Worm (Caenorhabditis elegans) whole organism, early embryonic: ENCODE results near the gene Y53F4B.12.
A peak's percentile ranks its signal among the peaks of the same experiment; 100 is the strongest.
"Not testable (repeated sequence)": the region's sequence is repeated elsewhere in the genome, so short reads cannot be mapped to it uniquely, and the experiment has no call there.

Source experiments
- B0310.2 ChIP-seq: sonication (generic microtip); optimal IDR thresholded peaks from 2 replicates; lab custom pipeline; 2016; ENCODE audit warnings: mild to moderate bottlenecking, missing genetic modification characterization, missing compliant biosample characterization
- F13C5.2 ChIP-seq: sonication (generic microtip); optimal IDR thresholded peaks from 2 replicates; lab custom pipeline; 2017; ENCODE audit warnings: mild to moderate bottlenecking, missing genetic modification characterization, inconsistent platforms, missing compliant biosample characterization
- aly-1 ChIP-seq: sonication (generic microtip); optimal IDR thresholded peaks from 2 replicates; lab custom pipeline; 2016; ENCODE audit warnings: missing genetic modification characterization, missing compliant biosample characterization
- ama-1 ChIP-seq: fragments of 150-350 bp; optimal IDR thresholded peaks from 2 replicates; lab custom pipeline; 2014
- ceh-13 ChIP-seq: fragments of 200-800 bp; sonication (Bioruptor generic); optimal IDR thresholded peaks from 2 replicates; lab custom pipeline; 2018; ENCODE audit warnings: mild to moderate bottlenecking, missing genetic modification characterization, missing compliant biosample characterization
- ceh-36 ChIP-seq: sonication (generic microtip); optimal IDR thresholded peaks from 2 replicates; lab custom pipeline; 2016; ENCODE audit warnings: missing genetic modification characterization, inconsistent platforms, missing compliant biosample characterization
- ets-7 ChIP-seq: sonication (generic microtip); optimal IDR thresholded peaks from 2 replicates; lab custom pipeline; 2016; ENCODE audit warnings: missing genotype, missing genetic modification characterization, missing compliant biosample characterization
- flt-1 ChIP-seq: fragments of 200-800 bp; sonication (Bioruptor generic); IDR thresholded peaks from 2 replicates; pipeline ENCODE4 v1.3.6; 2022; ENCODE audit warnings: missing genetic modification characterization, missing compliant biosample characterization
- hmbx-1 ChIP-seq: sonication (generic microtip); optimal IDR thresholded peaks from 2 replicates; lab custom pipeline; 2016; ENCODE audit warnings: mild to moderate bottlenecking, missing genetic modification characterization, missing compliant biosample characterization
- hmg-4 ChIP-seq: fragments of 200-800 bp; sonication (Bioruptor generic); optimal IDR thresholded peaks from 2 replicates; lab custom pipeline; 2018; ENCODE audit warnings: mild to moderate bottlenecking, missing genetic modification characterization, missing compliant biosample characterization
- hnd-1 ChIP-seq: sonication (generic microtip); optimal IDR thresholded peaks from 2 replicates; lab custom pipeline; 2016; ENCODE audit warnings: missing genetic modification characterization, missing compliant biosample characterization
- pes-1 ChIP-seq: fragments of 200-800 bp; sonication (Bioruptor generic); IDR thresholded peaks from 2 replicates; pipeline ENCODE4 v1.3.6; 2022; ENCODE audit warnings: missing genetic modification reagents, missing genetic modification characterization, missing compliant biosample characterization
- scrt-1 ChIP-seq: fragments of 200-800 bp; sonication (Bioruptor generic); IDR thresholded peaks from 2 replicates; pipeline ENCODE4 v1.3.6; 2022; ENCODE audit warnings: missing genetic modification characterization, missing compliant biosample characterization
- sea-1 ChIP-seq: fragments of 200-800 bp; sonication (Bioruptor generic); conservative IDR thresholded peaks from 2 replicates; pipeline ENCODE4 v1.3.6; 2022; ENCODE audit warnings: missing genetic modification characterization, missing compliant biosample characterization
- tbx-11 ChIP-seq: fragments of 200-800 bp; sonication (Bioruptor generic); IDR thresholded peaks from 2 replicates; pipeline ENCODE4 v1.3.6; 2022; ENCODE audit warnings: missing genetic modification characterization, missing compliant biosample characterization
- tbx-37 ChIP-seq: fragments of 200-800 bp; sonication (Bioruptor generic); conservative IDR thresholded peaks from 2 replicates; pipeline ENCODE4 v1.3.6; 2022; ENCODE audit warnings: missing genetic modification reagents, missing genetic modification characterization, missing compliant biosample characterization
- tra-4 ChIP-seq: sonication (generic microtip); optimal IDR thresholded peaks from 2 replicates; lab custom pipeline; 2017; ENCODE audit warnings: missing genetic modification characterization, missing compliant biosample characterization

Gene Y53F4B.12

DNA sequence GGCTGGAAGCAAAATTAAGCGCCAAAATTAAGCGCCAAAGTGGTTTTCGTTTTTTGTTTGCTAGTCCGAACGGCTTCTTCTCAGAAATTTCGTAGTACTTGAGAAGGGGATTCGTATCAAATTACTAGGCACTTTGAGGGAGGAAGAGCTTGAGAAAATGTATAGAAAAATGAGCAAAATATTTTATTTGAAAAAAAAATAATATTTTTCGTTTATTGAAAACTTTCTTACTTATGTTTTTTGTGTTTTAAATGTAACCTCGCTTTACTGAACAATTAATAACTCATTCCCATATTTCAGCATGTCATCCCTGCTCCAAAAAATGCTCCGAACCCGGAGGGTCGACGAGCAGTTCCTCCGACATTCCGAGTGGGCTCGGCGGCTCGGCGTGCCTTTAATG is at the start of gene Y53F4B.12:
TSS of gene Y53F4B.12 (plus strand) at position 301 of the 400 bp plus-strand sequence.
- TF ChIP-seq hmbx-1 (tag; lab: Kevin White, UChicago) = no peak
- TF ChIP-seq ama-1 (lab: Kevin White, UChicago) = no peak
- no peak for TF ChIP-seq ceh-13 (GFP tag; lab: Kevin White, UChicago)
- TF ChIP-seq hmg-4 (GFP tag; lab: Kevin White, UChicago) = no peak
- no peak for TF ChIP-seq flt-1 (GFP tag; lab: Robert Waterston, UW)
- TF ChIP-seq hnd-1 (tag; lab: Kevin White, UChicago) = no peak
- no peak for TF ChIP-seq F13C5.2 (tag; lab: Kevin White, UChicago)
- TF ChIP-seq tbx-37 (GFP tag; lab: Robert Waterston, UW) = no peak

ce11 chrII:14969320-14969950 is 49.6 kb upstream of the Y53F4B.12 start, which contains the start of the genes pole-4, nsun-5 and metl-2:
Gene pole-4 (minus strand): TSS chrII:14969354.
Gene nsun-5 (plus strand): TSS chrII:14969617.
Gene metl-2 (plus strand): TSS chrII:14969900.
- TF ChIP-seq F13C5.2 (tag; lab: Kevin White, UChicago) (peak; percentile 5), hnd-1 (tag; lab: Kevin White, UChicago) (no peak)

- TF ChIP-seq ceh-13 (GFP tag; lab: Kevin White, UChicago) (no peak), hnd-1 (tag; lab: Kevin White, UChicago) (no peak), hmbx-1 (tag; lab: Kevin White, UChicago) (no peak), tra-4 (tag; lab: Kevin White, UChicago) (no peak), flt-1 (GFP tag; lab: Robert Waterston, UW) (no peak)
These were observed 35.1 kb upstream of the Y53F4B.12 start, which contains the start of gene Y53F4B.5 for ce11 chrII:14983909-14984308. Gene Y53F4B.5 (minus strand): TSS chrII:14984009.

DNA sequence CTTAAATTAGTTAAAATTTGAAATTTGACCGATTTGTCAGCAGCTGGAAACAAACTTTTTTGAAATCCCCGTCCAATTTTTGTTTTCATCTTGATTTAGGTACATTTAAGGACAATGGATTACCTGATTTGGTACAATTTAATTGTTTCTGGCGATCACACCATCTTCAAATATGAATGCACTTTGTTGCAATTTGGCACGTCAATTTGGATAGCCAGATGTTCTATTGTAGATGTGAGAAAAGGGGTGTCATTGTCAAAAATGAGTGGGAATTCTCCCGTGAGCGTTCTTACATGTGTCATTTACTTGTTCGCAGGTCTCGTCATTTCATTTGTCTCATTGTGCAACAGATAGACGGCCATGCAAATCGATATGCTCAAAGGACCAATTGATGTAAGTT is 30.9 kb upstream of the Y53F4B.12 start, which contains the start of gene Y53F4B.43:
TSS of gene Y53F4B.43 (plus strand) at position 301 of the 400 bp plus-strand sequence.
- TF ChIP-seq hnd-1 (tag; lab: Kevin White, UChicago); pes-1 (GFP tag; lab: Robert Waterston, UW); ama-1 (lab: Kevin White, UChicago): not testable (repeated sequence)

DNA sequence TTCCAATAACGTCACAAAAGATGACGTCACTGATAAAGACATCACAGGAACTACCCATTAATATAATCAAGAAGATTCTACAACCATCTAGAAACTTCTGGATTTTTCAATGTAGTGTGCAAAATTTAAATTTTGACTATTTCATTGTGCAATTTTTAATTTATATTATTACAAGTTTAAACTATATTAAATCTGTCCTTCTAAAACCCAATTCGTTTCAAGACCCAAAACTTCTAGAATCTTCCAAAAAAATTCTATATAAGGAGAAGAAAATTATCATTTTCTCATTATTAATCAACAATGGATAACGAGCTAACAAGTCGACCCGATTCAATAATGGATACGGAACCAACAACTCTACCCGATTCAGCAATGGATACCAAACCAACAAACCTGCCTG is 26.4 kb upstream of the Y53F4B.12 start, which contains the start of gene Y53F4B.7:
TSS of gene Y53F4B.7 (plus strand) at position 301 of the 400 bp plus-strand sequence.
- TF ChIP-seq scrt-1 (GFP tag; lab: Robert Waterston, UW); hnd-1 (tag; lab: Kevin White, UChicago); flt-1 (GFP tag; lab: Robert Waterston, UW): not testable (repeated sequence)

- TF ChIP-seq flt-1 (GFP tag; lab: Robert Waterston, UW) = no peak
- TF ChIP-seq hmbx-1 (tag; lab: Kevin White, UChicago) = no peak
- TF ChIP-seq ceh-13 (GFP tag; lab: Kevin White, UChicago) = no peak
- no peak for TF ChIP-seq tbx-11 (GFP tag; lab: Robert Waterston, UW)
- TF ChIP-seq tra-4 (tag; lab: Kevin White, UChicago) = no peak
- no peak for TF ChIP-seq aly-1 (tag; lab: Kevin White, UChicago)
- TF ChIP-seq ceh-36 (tag; lab: Kevin White, UChicago) = no peak
These were observed 15.6 kb upstream of the Y53F4B.12 start, which contains the start of gene Y53F4B.10 for ce11 chrII:15003410-15003809. Gene Y53F4B.10 (minus strand): TSS chrII:15003510.

ce11 chrII:15004538-15004937 is 14.5 kb upstream of the Y53F4B.12 start:
- TF ChIP-seq sea-1 (GFP tag; lab: Robert Waterston, UW) (no peak), scrt-1 (GFP tag; lab: Robert Waterston, UW) (no peak), aly-1 (tag; lab: Kevin White, UChicago) (no peak), tra-4 (tag; lab: Kevin White, UChicago) (no peak), pes-1 (GFP tag; lab: Robert Waterston, UW) (no peak), hmg-4 (GFP tag; lab: Kevin White, UChicago) (no peak), ceh-13 (GFP tag; lab: Kevin White, UChicago) (no peak), F13C5.2 (tag; lab: Kevin White, UChicago) (no peak), ets-7 (no peak), B0310.2 (no peak), tbx-37 (GFP tag; lab: Robert Waterston, UW) (no peak), hnd-1 (tag; lab: Kevin White, UChicago) (no peak)

DNA sequence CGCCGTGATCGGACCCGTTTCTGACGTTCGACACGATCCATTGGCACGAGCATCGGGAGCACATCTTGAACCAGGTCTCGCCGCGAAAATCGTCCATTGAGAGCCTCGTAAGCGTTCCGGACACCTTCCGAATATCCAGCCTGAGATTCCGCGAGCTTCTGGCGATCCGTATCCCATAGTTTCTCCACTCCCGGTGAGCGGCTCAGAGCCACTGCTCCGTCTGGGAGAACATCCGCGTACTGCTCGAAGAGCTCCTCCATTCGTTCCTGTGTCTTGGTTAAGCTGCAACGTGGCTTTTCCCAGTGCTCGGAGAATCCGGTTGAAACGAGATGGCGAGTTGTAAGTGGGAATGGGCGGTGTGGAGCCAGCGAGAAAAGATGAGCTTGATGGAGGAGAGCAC is 13.9 kb upstream of the Y53F4B.12 start:
- TF ChIP-seq tra-4 (tag; lab: Kevin White, UChicago) (no peak), ets-7 (no peak), ceh-13 (GFP tag; lab: Kevin White, UChicago) (no peak), B0310.2 (no peak), ama-1 (lab: Kevin White, UChicago) (no peak), hmg-4 (GFP tag; lab: Kevin White, UChicago) (no peak), tbx-37 (GFP tag; lab: Robert Waterston, UW) (no peak), flt-1 (GFP tag; lab: Robert Waterston, UW) (no peak), tbx-11 (GFP tag; lab: Robert Waterston, UW) (no peak), pes-1 (GFP tag; lab: Robert Waterston, UW) (no peak), ceh-36 (tag; lab: Kevin White, UChicago) (no peak), sea-1 (GFP tag; lab: Robert Waterston, UW) (no peak), F13C5.2 (tag; lab: Kevin White, UChicago) (no peak), hmbx-1 (tag; lab: Kevin White, UChicago) (no peak), scrt-1 (GFP tag; lab: Robert Waterston, UW) (no peak), aly-1 (tag; lab: Kevin White, UChicago) (no peak), hnd-1 (tag; lab: Kevin White, UChicago) (no peak)
